Worm (Caenorhabditis elegans) whole organism, mixed stage, embryonic: ENCODE data around the gene C33F10.1.

Experiments used
- nhr-76 ChIP-seq: sonication (generic microtip); optimal IDR thresholded peaks from 2 replicates; lab custom pipeline; 2017; ENCODE audit warnings: missing biosample characterization, missing genetic modification characterization
- unc-62 ChIP-seq: fragments of 150-350 bp; optimal IDR thresholded peaks from 2 replicates; lab custom pipeline; 2014; ENCODE audit warnings: missing biosample characterization, missing genetic modification reagents, missing genetic modification characterization

DNA sequence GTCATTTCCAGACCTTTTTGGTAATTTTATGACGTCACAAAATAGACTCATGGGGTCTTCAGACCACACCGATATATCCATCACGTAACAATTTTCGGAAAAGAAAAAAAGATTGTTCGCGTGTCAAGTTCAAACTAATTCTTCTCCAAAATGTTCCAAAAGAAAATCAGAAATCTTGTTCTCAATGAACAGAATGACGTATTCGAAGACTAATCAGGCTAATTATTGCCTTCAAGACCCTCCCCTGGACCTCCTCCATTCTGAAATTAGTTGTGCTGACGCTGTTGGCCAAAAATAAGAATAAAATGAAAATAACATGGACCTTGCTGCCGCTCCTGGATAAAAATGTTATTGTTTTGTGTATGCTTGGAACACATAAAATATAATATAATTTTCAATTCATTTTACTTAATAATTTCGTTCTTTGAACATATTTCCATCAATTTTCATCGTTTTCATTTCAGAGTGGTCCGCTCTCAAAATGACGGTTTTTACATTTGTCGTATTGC is 44.9 kb upstream of the C33F10.1 start, which contains the start of gene F26G1.15:
- no peak for TF ChIP-seq nhr-76
- TF ChIP-seq unc-62 (GFP tag; lab: Kevin White, UChicago) = no peak
